Worm (Caenorhabditis elegans) whole organism, midembryonic: Measurements from ENCODE around the gene W06H8.6.

Experiments
- T22C8.4 ChIP-seq: fragments of 200-800 bp; sonication (Bioruptor generic); IDR thresholded peaks from 2 replicates; pipeline ENCODE4 v1.3.6; 2022; ENCODE audit warnings: missing genetic modification characterization, missing compliant biosample characterization
- cog-1 ChIP-seq: sonication (generic microtip); optimal IDR thresholded peaks from 2 replicates; lab custom pipeline; 2016; ENCODE audit warnings: missing genetic modification characterization, missing compliant biosample characterization
- flt-1 ChIP-seq: fragments of 200-800 bp; sonication (Bioruptor generic); IDR thresholded peaks from 2 replicates; pipeline ENCODE4 v1.3.6; 2022; ENCODE audit warnings: missing genetic modification characterization, missing compliant biosample characterization
- klf-2 ChIP-seq: fragments of 200-800 bp; sonication (Bioruptor generic); conservative IDR thresholded peaks from 2 replicates; pipeline ENCODE4 v1.3.6; 2022; ENCODE audit warnings: missing genetic modification reagents, missing genetic modification characterization, missing compliant biosample characterization
- med-1 ChIP-seq: sonication (generic microtip); optimal IDR thresholded peaks from 2 replicates; lab custom pipeline; 2017; ENCODE audit warnings: missing genetic modification characterization, mild to moderate bottlenecking, missing compliant biosample characterization, antibody characterized with exemption, missing genetic modification reagents; ENCODE audit not compliant: insufficient read depth
- ref-1 ChIP-seq: fragments of 200-800 bp; sonication (Bioruptor generic); conservative IDR thresholded peaks from 2 replicates; pipeline ENCODE4 v1.3.6; 2022; ENCODE audit warnings: missing genetic modification reagents, missing genetic modification characterization, missing compliant biosample characterization
- tab-1 ChIP-seq: fragments of 200-800 bp; sonication (Bioruptor generic); IDR thresholded peaks from 2 replicates; pipeline ENCODE4 v1.3.6; 2022; ENCODE audit warnings: missing genetic modification characterization, missing compliant biosample characterization
- ztf-29 ChIP-seq: fragments of 200-800 bp; sonication (Bioruptor generic); IDR thresholded peaks from 2 replicates; pipeline ENCODE4 v1.3.6; 2022; ENCODE audit warnings: missing genetic modification reagents, missing genetic modification characterization, missing compliant biosample characterization

ce11 chrV:6211509-6211908, 15.3 kb downstream of the W06H8.6 start:
- TF ChIP-seq klf-2 (GFP tag; lab: Robert Waterston, UW) (no peak), tab-1 (no peak), T22C8.4 (GFP tag; lab: Robert Waterston, UW) (no peak), flt-1 (no peak), ref-1 (no peak), cog-1 (tag; lab: Kevin White, UChicago) (no peak), med-1 (GFP tag; lab: Kevin White, UChicago) (no peak), ztf-29 (GFP tag; lab: Robert Waterston, UW) (no peak)
